Fruit fly (Drosophila melanogaster): ENCODE data around the gene CG14561.

dm6 chr3L:22071687-22072394 lies 6.1 kb downstream of the CG14561 start, which contains the start of gene CG7139:
- TF ChIP-seq toe (GFP tag; optimal IDR thresholded peaks at IDR 0.05) (peak; percentile 62), Mnt (GFP tag; optimal IDR thresholded peaks at IDR 0.05) (peak; percentile 15), pad (GFP tag; optimal IDR thresholded peaks at IDR 0.05) (no peak), CG5204 (GFP tag; optimal IDR thresholded peaks at IDR 0.05) (no peak), ovo (GFP tag; optimal IDR thresholded peaks at IDR 0.05) (no peak), cnc (optimal IDR thresholded peaks at IDR 0.05) (no peak)

Measured in whole organism, adult.